Fruit fly (Drosophila melanogaster) whole organism, embryonic: Measurements from ENCODE around the gene PIP82.

ENCODE experiments used
- ATbp ChIP-seq: fragments of 200-800 bp; sonication (Bioruptor generic); optimal IDR thresholded peaks from 2 replicates; lab custom pipeline; 2017; ENCODE audit warnings: missing biosample characterization, mild to moderate bottlenecking, missing genetic modification characterization, missing genetic modification reagents
- Antp ChIP-seq: fragments of 200-800 bp; sonication (Bioruptor generic); optimal IDR thresholded peaks from 3 replicates; lab custom pipeline; 2016; ENCODE audit warnings: missing biosample characterization, missing genetic modification characterization
- Asciz ChIP-seq: fragments of 200-800 bp; sonication (Bioruptor generic); optimal IDR thresholded peaks from 2 replicates; lab custom pipeline; 2017; ENCODE audit warnings: missing biosample characterization, mild to moderate bottlenecking, missing genetic modification characterization, missing genetic modification reagents
- CG10147 ChIP-seq: fragments of 200-800 bp; sonication (Bioruptor generic); optimal IDR thresholded peaks from 2 replicates; lab custom pipeline; 2019; ENCODE audit warnings: missing biosample characterization, mild to moderate bottlenecking, missing genetic modification characterization, moderate library complexity
- CG10543 ChIP-seq: fragments of 200-800 bp; sonication (Bioruptor generic); optimal IDR thresholded peaks from 3 replicates; lab custom pipeline; 2017; ENCODE audit warnings: missing biosample characterization, mild to moderate bottlenecking, missing genetic modification characterization, moderate library complexity
- CG11456 ChIP-seq: fragments of 200-800 bp; sonication (Bioruptor generic); IDR thresholded peaks from 3 replicates; pipeline ENCODE4 v1.3.6; 2022; ENCODE audit warnings: missing biosample characterization, missing genetic modification characterization
- CG11723 ChIP-seq: fragments of 200-800 bp; sonication (Bioruptor generic); optimal IDR thresholded peaks from 2 replicates; lab custom pipeline; 2017; ENCODE audit warnings: missing biosample characterization, mild to moderate bottlenecking, missing genetic modification characterization
- CG12071 ChIP-seq: fragments of 200-800 bp; sonication (Bioruptor generic); optimal IDR thresholded peaks from 3 replicates; lab custom pipeline; 2018; ENCODE audit warnings: missing biosample characterization, mild to moderate bottlenecking, missing genetic modification characterization
- CG13424 ChIP-seq: fragments of 200-800 bp; sonication (Bioruptor generic); optimal IDR thresholded peaks from 2 replicates; lab custom pipeline; 2019; ENCODE audit warnings: missing biosample characterization, mild to moderate bottlenecking, missing genetic modification characterization, moderate library complexity
- CG14050 ChIP-seq: fragments of 200-800 bp; sonication (Bioruptor generic); IDR thresholded peaks from 3 replicates; pipeline ENCODE4 v1.3.6; 2022; ENCODE audit warnings: missing biosample characterization, missing genetic modification characterization
- CG1602 ChIP-seq: fragments of 200-800 bp; sonication (Bioruptor generic); optimal IDR thresholded peaks from 3 replicates; lab custom pipeline; 2016; ENCODE audit warnings: missing biosample characterization, missing genetic modification characterization
- CG1792 ChIP-seq: fragments of 200-800 bp; sonication (Bioruptor generic); optimal IDR thresholded peaks from 2 replicates; lab custom pipeline; 2016; ENCODE audit warnings: missing biosample characterization, missing genetic modification characterization
- CG18262 ChIP-seq: fragments of 200-800 bp; optimal IDR thresholded peaks from 3 replicates; lab custom pipeline; 2019; ENCODE audit warnings: missing biosample characterization, mild to moderate bottlenecking, missing genetic modification characterization, moderate library complexity
- CG18619 ChIP-seq: fragments of 200-800 bp; sonication (Bioruptor generic); optimal IDR thresholded peaks from 3 replicates; lab custom pipeline; 2017; ENCODE audit warnings: missing biosample characterization, mild to moderate bottlenecking, missing genetic modification characterization
- CG30431 ChIP-seq: fragments of 200-800 bp; sonication (Bioruptor generic); optimal IDR thresholded peaks from 2 replicates; lab custom pipeline; 2017; ENCODE audit warnings: missing biosample characterization, missing genetic modification characterization
- CG33213 ChIP-seq: fragments of 200-800 bp; sonication (Bioruptor generic); optimal IDR thresholded peaks from 3 replicates; lab custom pipeline; 2016; ENCODE audit warnings: missing biosample characterization, missing genetic modification characterization
- CG3726 ChIP-seq: fragments of 200-800 bp; sonication (Bioruptor generic); IDR thresholded peaks from 3 replicates; pipeline ENCODE4, ENCODE4 v1.3.6; 2022; ENCODE audit warnings: missing biosample characterization, missing genetic modification characterization
- CG3995 ChIP-seq: fragments of 200-800 bp; sonication (Bioruptor generic); optimal IDR thresholded peaks from 3 replicates; lab custom pipeline; 2016; ENCODE audit warnings: missing biosample characterization, missing genetic modification characterization
- CG6272 ChIP-seq: fragments of 200-800 bp; sonication (Bioruptor generic); IDR thresholded peaks from 2 replicates; pipeline ENCODE4 v1.3.6; 2022; ENCODE audit warnings: missing biosample characterization, missing genetic modification characterization
- CG6689 ChIP-seq: fragments of 200-800 bp; sonication (Bioruptor generic); IDR thresholded peaks from 2 replicates; pipeline ENCODE4 v1.3.6; 2022; ENCODE audit warnings: missing biosample characterization, missing genetic modification characterization
- CG8359 ChIP-seq: fragments of 200-800 bp; sonication (Bioruptor generic); optimal IDR thresholded peaks from 2 replicates; lab custom pipeline; 2017; ENCODE audit warnings: missing biosample characterization, mild to moderate bottlenecking, missing genetic modification characterization, borderline replicate concordance
- CkIIα-i1 ChIP-seq: fragments of 200-800 bp; sonication (Bioruptor generic); IDR thresholded peaks from 2 replicates; pipeline ENCODE4 v1.3.6; 2022; ENCODE audit warnings: missing biosample characterization, missing genetic modification characterization
- Deaf1 ChIP-seq: fragments of 200-800 bp; optimal IDR thresholded peaks from 3 replicates; lab custom pipeline; 2019; ENCODE audit warnings: missing biosample characterization, mild to moderate bottlenecking, missing genetic modification characterization, moderate library complexity
- Dip2 ChIP-seq: fragments of 200-800 bp; sonication (Bioruptor generic); IDR thresholded peaks from 2 replicates; pipeline ENCODE4 v1.3.6; 2022; ENCODE audit warnings: missing biosample characterization, missing genetic modification characterization
- GATAe ChIP-seq: fragments of 200-800 bp; sonication (Bioruptor generic); conservative IDR thresholded peaks from 2 replicates; pipeline ENCODE4 v1.3.6; 2022; ENCODE audit warnings: missing biosample characterization, missing genetic modification characterization
- H15 ChIP-seq: fragments of 200-800 bp; sonication (Bioruptor generic); IDR thresholded peaks from 3 replicates; pipeline ENCODE4 v1.3.6; 2022; ENCODE audit warnings: missing biosample characterization, missing genetic modification characterization
- MESR4 ChIP-seq: fragments of 200-800 bp; sonication (Bioruptor generic); optimal IDR thresholded peaks from 2 replicates; lab custom pipeline; 2018; ENCODE audit warnings: missing biosample characterization, mild to moderate bottlenecking, missing genetic modification characterization, moderate library complexity
- Oaz ChIP-seq: fragments of 200-800 bp; sonication (Bioruptor generic); IDR thresholded peaks from 2 replicates; pipeline ENCODE4 v1.3.6; 2022; ENCODE audit warnings: missing biosample characterization, missing genetic modification characterization
- Rfx ChIP-seq: fragments of 200-800 bp; sonication (Bioruptor generic); IDR thresholded peaks from 2 replicates; pipeline ENCODE4 v1.3.6; 2022; ENCODE audit warnings: missing biosample characterization, missing genetic modification characterization
- Ssrp ChIP-seq: fragments of 200-800 bp; sonication (Bioruptor generic); optimal IDR thresholded peaks from 2 replicates; lab custom pipeline; 2018; ENCODE audit warnings: missing biosample characterization, mild to moderate bottlenecking, missing genetic modification characterization, moderate library complexity
- Tbp ChIP-seq: fragments of >200 bp; optimal IDR thresholded peaks from 2 replicates; lab custom pipeline; 2018; ENCODE audit warnings: missing biosample characterization, missing genetic modification characterization
- Trl ChIP-seq, 3 experiments: fragments of >200 bp in 2 of 3; fragments of 200-800 bp in 1 of 3; sonication (Bioruptor generic) in 1 of 3; optimal IDR thresholded peaks; 2 replicates in 1 of 3; 3 replicates in 2 of 3; lab custom pipeline; 2016 to 2017; ENCODE audit warnings: missing biosample characterization in 1 of 3, missing genetic modification characterization in 1 of 3
- ab ChIP-seq: fragments of 200-800 bp; sonication (Bioruptor generic); optimal IDR thresholded peaks from 2 replicates; lab custom pipeline; 2016; ENCODE audit warnings: missing biosample characterization, missing genetic modification characterization
- az2 ChIP-seq: fragments of 200-800 bp; sonication (Bioruptor generic); optimal IDR thresholded peaks from 3 replicates; lab custom pipeline; 2016; ENCODE audit warnings: missing biosample characterization, missing genetic modification characterization
- br ChIP-seq: fragments of >200 bp; optimal IDR thresholded peaks from 2 replicates; lab custom pipeline; 2017
- caup ChIP-seq: fragments of 200-800 bp; sonication (Bioruptor generic); optimal IDR thresholded peaks from 3 replicates; lab custom pipeline; 2017; ENCODE audit warnings: missing biosample characterization, mild to moderate bottlenecking, missing genetic modification characterization, moderate library complexity; ENCODE audit not compliant: severe bottlenecking
- dpn ChIP-seq, 2 experiments: fragments of 200-800 bp; sonication (Bioruptor generic); optimal IDR thresholded peaks; 3 replicates each; lab custom pipeline; 2016; ENCODE audit warnings: missing biosample characterization in 2 of 2, missing genetic modification characterization in 2 of 2
- en ChIP-seq: fragments of 200-800 bp; sonication (Bioruptor generic); optimal IDR thresholded peaks from 2 replicates; lab custom pipeline; 2016; ENCODE audit warnings: missing biosample characterization, missing genetic modification characterization
- esg ChIP-seq: fragments of 200-800 bp; sonication (Bioruptor generic); conservative IDR thresholded peaks from 2 replicates; pipeline ENCODE4 v1.3.6; 2022; ENCODE audit warnings: missing biosample characterization, missing genetic modification characterization
- fu2 ChIP-seq: fragments of 200-800 bp; sonication (Bioruptor generic); optimal IDR thresholded peaks from 2 replicates; lab custom pipeline; 2016; ENCODE audit warnings: missing biosample characterization, missing genetic modification characterization
- gcm ChIP-seq: fragments of 200-800 bp; sonication (Bioruptor generic); optimal IDR thresholded peaks from 2 replicates; lab custom pipeline; 2019; ENCODE audit warnings: missing biosample characterization, mild to moderate bottlenecking, missing genetic modification characterization, moderate library complexity
- ham ChIP-seq: fragments of 200-800 bp; sonication (Bioruptor generic); IDR thresholded peaks from 2 replicates; pipeline ENCODE4 v1.3.6; 2022; ENCODE audit warnings: missing biosample characterization, missing genetic modification characterization
- hkb ChIP-seq, 2 experiments: fragments of 200-800 bp in 1 of 2; fragments of >200 bp in 1 of 2; sonication (Bioruptor generic) in 1 of 2; IDR thresholded peaks in 1 of 2; optimal IDR thresholded peaks in 1 of 2; 2 replicates each; pipeline versions ENCODE4 v1.3.6 to Lab custom; 2017 to 2022; ENCODE audit warnings: missing biosample characterization in 1 of 2, missing genetic modification characterization in 1 of 2
- hth ChIP-seq: fragments of >200 bp; optimal IDR thresholded peaks from 2 replicates; lab custom pipeline; 2017; ENCODE audit warnings: inconsistent platforms
- jing ChIP-seq: fragments of 200-800 bp; sonication (Bioruptor generic); optimal IDR thresholded peaks from 2 replicates; lab custom pipeline; 2018; ENCODE audit warnings: missing biosample characterization, mild to moderate bottlenecking, missing genetic modification characterization
- ken ChIP-seq: fragments of 200-800 bp; sonication (Bioruptor generic); IDR thresholded peaks from 3 replicates; pipeline ENCODE4 v1.3.6; 2022; ENCODE audit warnings: missing biosample characterization, missing genetic modification characterization
- nmo ChIP-seq: fragments of 200-800 bp; sonication (Bioruptor generic); optimal IDR thresholded peaks from 2 replicates; lab custom pipeline; 2018; ENCODE audit warnings: missing biosample characterization, mild to moderate bottlenecking, missing genetic modification characterization, moderate library complexity
- pfk ChIP-seq: fragments of 200-800 bp; sonication (Bioruptor generic); optimal IDR thresholded peaks from 2 replicates; lab custom pipeline; 2018; ENCODE audit warnings: missing biosample characterization, mild to moderate bottlenecking, missing genetic modification characterization, moderate library complexity
- pros ChIP-seq: fragments of 200-800 bp; sonication (Bioruptor generic); optimal IDR thresholded peaks from 3 replicates; lab custom pipeline; 2019; ENCODE audit warnings: missing biosample characterization, mild to moderate bottlenecking, missing genetic modification characterization, moderate library complexity
- slp2 ChIP-seq: fragments of 200-800 bp; sonication (Bioruptor generic); optimal IDR thresholded peaks from 2 replicates; lab custom pipeline; 2016; ENCODE audit warnings: missing biosample characterization, missing genetic modification characterization
- ssp ChIP-seq: fragments of 200-800 bp; sonication (Bioruptor generic); IDR thresholded peaks from 2 replicates; pipeline ENCODE4 v1.3.6; 2022; ENCODE audit warnings: missing biosample characterization, missing genetic modification characterization

Gene PIP82

dm6 chrX:8542728-8543127, 13.2 kb upstream of the PIP82 start (continued):
- TF ChIP-seq en (no peak), ken (0 out of 3 replicates have a peak, but pooled peaks have one; percentile 25), ssp (GFP tag; lab: Robert Waterston, UW) (0 out of 2 replicates have a peak, but pooled peaks have one; percentile 6), CG6272 (GFP tag; lab: Robert Waterston, UW) (no peak), CkIIα-i1 (GFP tag; lab: Robert Waterston, UW) (no peak), Oaz (GFP tag; lab: Robert Waterston, UW) (0 out of 2 replicates have a peak, but pooled peaks have one; percentile 17), pfk (GFP tag; lab: Kevin White, UChicago) (no peak), hth (lab: Kevin White, UChicago) (no peak), GATAe (GFP tag; lab: Robert Waterston, UW) (no peak), CG8359 (GFP tag; lab: Kevin White, UChicago) (no peak), ham (GFP tag; lab: Robert Waterston, UW) (no peak), az2 (GFP tag; lab: Kevin White, UChicago) (peak; percentile 15), Ssrp (peak; percentile 15), CG11723 (GFP tag; lab: Kevin White, UChicago) (no peak), CG3995 (no peak), caup (GFP tag; lab: Kevin White, UChicago) (no peak), esg (GFP tag; lab: Robert Waterston, UW) (peak; percentile 54; the same call in 1 of the 2 replicates), CG30431 (no peak), br (lab: Kevin White, UChicago) (no peak), nmo (GFP tag; lab: Kevin White, UChicago) (no peak), Rfx (no peak), CG6689 (GFP tag; lab: Robert Waterston, UW) (peak; percentile 52; the same call in 1 of the 2 replicates), Trl (optimal IDR thresholded peaks at IDR 0.05; lab: Kevin White, UChicago) (no peak), Trl (GFP tag; optimal IDR thresholded peaks at IDR 0.05; lab: Kevin White, UChicago) (peak; percentile 0), CG33213 (GFP tag; lab: Kevin White, UChicago) (no peak), gcm (GFP tag; lab: Kevin White, UChicago) (no peak), jing (no peak), ab (GFP tag; lab: Kevin White, UChicago) (no peak), H15 (GFP tag; lab: Robert Waterston, UW) (no peak), CG18619 (GFP tag; lab: Kevin White, UChicago) (no peak), ATbp (GFP tag; lab: Kevin White, UChicago) (peak; percentile 34), pros (GFP tag; lab: Kevin White, UChicago) (no peak), fu2 (GFP tag; lab: Kevin White, UChicago) (no peak), CG14050 (GFP tag; lab: Robert Waterston, UW) (no peak), CG1792 (GFP tag; lab: Kevin White, UChicago) (no peak), dpn (GFP tag; optimal IDR thresholded peaks at IDR 0.05; lab: Kevin White, UChicago) (peak; percentile 6 to 38), MESR4 (GFP tag; lab: Kevin White, UChicago) (no peak), CG10543 (GFP tag; lab: Kevin White, UChicago) (no peak), hkb (optimal IDR thresholded peaks at IDR 0.05; lab: Kevin White, UChicago) (no peak), hkb (GFP tag; IDR thresholded peaks at IDR 0.05; lab: Robert Waterston, UW) (peak; percentile 58), CG12071 (no peak), CG18262 (peak; percentile 12), Tbp (GFP tag; lab: Kevin White, UChicago) (no peak), Antp (peak; percentile 41), CG11456 (peak; percentile 50; the same call in 1 of the 3 replicates), Asciz (GFP tag; lab: Kevin White, UChicago) (peak; percentile 35), CG13424 (tag; lab: Kevin White, UChicago) (peak; percentile 29), CG3726 (GFP tag; lab: Robert Waterston, UW) (no peak), CG10147 (GFP tag; lab: Kevin White, UChicago) (no peak), CG1602 (GFP tag; lab: Kevin White, UChicago) (peak; percentile 3), slp2 (GFP tag; lab: Kevin White, UChicago) (no peak), Deaf1 (no peak), Dip2 (GFP tag; lab: Robert Waterston, UW) (no peak)
